Worm (Caenorhabditis elegans) whole organism, L1 larva: ENCODE results near the gene F56D6.20.

Source experiments
- C16A3.4 ChIP-seq: fragments of 150-350 bp; optimal IDR thresholded peaks from 2 replicates; lab custom pipeline; 2014; ENCODE audit warnings: missing biosample characterization, missing genetic modification characterization
- C34B4.2 ChIP-seq: sonication (generic microtip); optimal IDR thresholded peaks from 2 replicates; lab custom pipeline; 2017; ENCODE audit warnings: mild to moderate bottlenecking, missing genetic modification characterization, missing compliant biosample characterization
- blmp-1 ChIP-seq: fragments of 150-350 bp; optimal IDR thresholded peaks from 2 replicates; lab custom pipeline; 2014; ENCODE audit warnings: missing biosample characterization, missing genetic modification characterization
- ceh-82 ChIP-seq, 3 experiments: fragments of 150-350 bp in 1 of 3; sonication (generic microtip) in 2 of 3; optimal IDR thresholded peaks; 2 replicates each; lab custom pipeline; 2014 to 2017; ENCODE audit warnings: missing biosample characterization in 3 of 3, missing genetic modification characterization in 3 of 3
- ces-1 ChIP-seq: fragments of 150-350 bp; optimal IDR thresholded peaks from 2 replicates; lab custom pipeline; 2014; ENCODE audit warnings: missing biosample characterization, missing genetic modification reagents, missing genetic modification characterization
- dpl-1 ChIP-seq, 3 experiments: fragments of 150-350 bp in 2 of 3; sonication (generic microtip) in 1 of 3; optimal IDR thresholded peaks; 2 replicates each; lab custom pipeline; 2014 to 2017; ENCODE audit warnings: missing biosample characterization in 3 of 3, missing genetic modification characterization in 3 of 3, missing genetic modification reagents in 3 of 3
- dsc-1 ChIP-seq: sonication (generic microtip); optimal IDR thresholded peaks from 2 replicates; lab custom pipeline; 2016; ENCODE audit warnings: mild to moderate bottlenecking, missing genetic modification characterization, missing compliant biosample characterization
- efl-1 ChIP-seq, 4 experiments: fragments of 150-350 bp; optimal IDR thresholded peaks in 3 of 4; peaks in 1 of 4; 1 replicate in 1 of 4; 2 replicates in 3 of 4; lab custom pipeline; 2014; ENCODE audit warnings: missing biosample characterization in 2 of 4, missing genetic modification characterization in 2 of 4, missing genetic modification reagents in 2 of 4
- efl-3 ChIP-seq: fragments of 200-800 bp; sonication (Bioruptor generic); optimal IDR thresholded peaks from 2 replicates; lab custom pipeline; 2018; ENCODE audit warnings: mild to moderate bottlenecking, missing genetic modification characterization, missing compliant biosample characterization
- egl-27 ChIP-seq, 2 experiments: fragments of 150-350 bp in 1 of 2; sonication (generic microtip); optimal IDR thresholded peaks; 3 replicates each; lab custom pipeline; 2017 to 2018; ENCODE audit warnings: missing biosample characterization in 2 of 2, missing genetic modification characterization in 2 of 2, missing genetic modification reagents in 2 of 2
- elt-3 ChIP-seq, 6 experiments: fragments of 150-350 bp in 1 of 6; sonication (generic microtip); optimal IDR thresholded peaks; 2 replicates each; lab custom pipeline; 2017 to 2018; ENCODE audit warnings: missing biosample characterization in 6 of 6, missing genetic modification characterization in 6 of 6, inconsistent platforms in 1 of 6
- ets-5 ChIP-seq: fragments of 200-800 bp; sonication (Bioruptor generic); IDR thresholded peaks from 2 replicates; pipeline ENCODE4 v1.3.6; 2022; ENCODE audit warnings: missing genetic modification characterization, missing compliant biosample characterization
- fkh-4 ChIP-seq: sonication (generic microtip); optimal IDR thresholded peaks from 2 replicates; lab custom pipeline; 2016; ENCODE audit warnings: missing compliant biosample characterization, missing genetic modification characterization, borderline replicate concordance
- fkh-8 ChIP-seq: sonication (generic microtip); optimal IDR thresholded peaks from 2 replicates; lab custom pipeline; 2016; ENCODE audit warnings: mild to moderate bottlenecking, missing genetic modification characterization, missing compliant biosample characterization
- fos-1 ChIP-seq: fragments of 150-350 bp; optimal IDR thresholded peaks from 2 replicates; lab custom pipeline; 2014; ENCODE audit warnings: missing biosample characterization, missing genetic modification characterization
- hlh-17 ChIP-seq: fragments of 200-800 bp; sonication (Bioruptor generic); optimal IDR thresholded peaks from 2 replicates; lab custom pipeline; 2018; ENCODE audit warnings: missing genetic modification characterization, mild to moderate bottlenecking, missing compliant biosample characterization, moderate library complexity, borderline replicate concordance
- hlh-4 ChIP-seq: sonication (generic microtip); optimal IDR thresholded peaks from 2 replicates; lab custom pipeline; 2016; ENCODE audit warnings: mild to moderate bottlenecking, missing genetic modification characterization, missing compliant biosample characterization
- irx-1 ChIP-seq: sonication (generic microtip); optimal IDR thresholded peaks from 2 replicates; lab custom pipeline; 2016; ENCODE audit warnings: missing genetic modification characterization, missing compliant biosample characterization
- jun-1 ChIP-seq: fragments of 150-350 bp; optimal IDR thresholded peaks from 2 replicates; lab custom pipeline; 2014; ENCODE audit warnings: missing biosample characterization, missing genetic modification reagents, missing genetic modification characterization
- lin-14 ChIP-seq: fragments of 200-800 bp; sonication (Bioruptor generic); optimal IDR thresholded peaks from 2 replicates; lab custom pipeline; 2018; ENCODE audit warnings: mild to moderate bottlenecking, missing genetic modification characterization, moderate library complexity, missing compliant biosample characterization
- lin-15B ChIP-seq: fragments of 150-350 bp; sonication (generic microtip); optimal IDR thresholded peaks from 3 replicates; lab custom pipeline; 2014; ENCODE audit warnings: missing biosample characterization, missing genetic modification characterization
- lin-35 ChIP-seq, 2 experiments: fragments of 150-350 bp; optimal IDR thresholded peaks; 2 replicates each; lab custom pipeline; 2014; ENCODE audit warnings: missing biosample characterization in 2 of 2, missing genetic modification characterization in 2 of 2, missing genetic modification reagents in 2 of 2
- lin-39 ChIP-seq: fragments of 150-350 bp; optimal IDR thresholded peaks from 2 replicates; lab custom pipeline; 2014; ENCODE audit warnings: missing biosample characterization, missing genetic modification reagents, missing genetic modification characterization
- lir-3 ChIP-seq: sonication (generic microtip); optimal IDR thresholded peaks from 2 replicates; lab custom pipeline; 2016; ENCODE audit warnings: mild to moderate bottlenecking, missing genetic modification characterization, moderate library complexity, missing compliant biosample characterization; ENCODE audit not compliant: poor library complexity
- lsy-2 ChIP-seq, 2 experiments: fragments of 150-350 bp; optimal IDR thresholded peaks; 2 replicates each; lab custom pipeline; 2014; ENCODE audit warnings: missing biosample characterization in 2 of 2, missing genetic modification characterization in 2 of 2
- mab-9 ChIP-seq: fragments of 200-800 bp; sonication (Bioruptor generic); IDR thresholded peaks from 2 replicates; pipeline ENCODE4 v1.3.6; 2022; ENCODE audit warnings: missing genetic modification reagents, missing genetic modification characterization, missing compliant biosample characterization
- mdl-1 ChIP-seq, 2 experiments: fragments of 150-350 bp; optimal IDR thresholded peaks; 2 replicates each; lab custom pipeline; 2014 to 2017; ENCODE audit warnings: missing biosample characterization in 2 of 2, missing genetic modification characterization in 2 of 2, inconsistent platforms in 1 of 2
- mep-1 ChIP-seq: fragments of 150-350 bp; optimal IDR thresholded peaks from 2 replicates; lab custom pipeline; 2014; ENCODE audit warnings: missing biosample characterization, missing genetic modification characterization
- nhr-11 ChIP-seq: fragments of 150-350 bp; optimal IDR thresholded peaks from 2 replicates; lab custom pipeline; 2014; ENCODE audit warnings: missing biosample characterization, missing genetic modification characterization
- nhr-20 ChIP-seq: sonication (generic microtip); optimal IDR thresholded peaks from 2 replicates; lab custom pipeline; 2016; ENCODE audit warnings: mild to moderate bottlenecking, missing genetic modification characterization, missing compliant biosample characterization
- nhr-28 ChIP-seq: fragments of 150-350 bp; optimal IDR thresholded peaks from 2 replicates; lab custom pipeline; 2014; ENCODE audit warnings: missing biosample characterization, missing genetic modification characterization
- nhr-76 ChIP-seq: sonication (generic microtip); optimal IDR thresholded peaks from 2 replicates; lab custom pipeline; 2017; ENCODE audit warnings: missing biosample characterization, missing genetic modification characterization
- nhr-85 ChIP-seq: sonication (generic microtip); peaks from one replicate; lab custom pipeline; 2016; ENCODE audit warnings: missing genetic modification characterization, inconsistent platforms, missing compliant biosample characterization
- nhr-90 ChIP-seq: sonication (generic microtip); optimal IDR thresholded peaks from 2 replicates; lab custom pipeline; 2016; ENCODE audit warnings: mild to moderate bottlenecking, missing genetic modification characterization, missing compliant biosample characterization; ENCODE audit not compliant: poor library complexity
- pax-3 ChIP-seq: fragments of 200-800 bp; sonication (Bioruptor generic); optimal IDR thresholded peaks from 2 replicates; lab custom pipeline; 2018; ENCODE audit warnings: mild to moderate bottlenecking, missing genetic modification characterization, moderate library complexity, missing compliant biosample characterization
- pqm-1 ChIP-seq: sonication (generic microtip); optimal IDR thresholded peaks from 3 replicates; lab custom pipeline; 2017; ENCODE audit warnings: missing biosample characterization, missing genetic modification characterization
- rnt-1 ChIP-seq: sonication (generic microtip); optimal IDR thresholded peaks from 2 replicates; lab custom pipeline; 2016; ENCODE audit warnings: mild to moderate bottlenecking, missing genetic modification characterization, moderate library complexity, missing compliant biosample characterization
- skn-1 ChIP-seq: fragments of 150-350 bp; optimal IDR thresholded peaks from 2 replicates; lab custom pipeline; 2014; ENCODE audit warnings: missing biosample characterization, missing genetic modification characterization
- snpc-4 ChIP-seq: fragments of 150-350 bp; optimal IDR thresholded peaks from 2 replicates; lab custom pipeline; 2014; ENCODE audit warnings: missing biosample characterization, missing genetic modification characterization
- snu-23 ChIP-seq: sonication (generic microtip); optimal IDR thresholded peaks from 2 replicates; lab custom pipeline; 2016; ENCODE audit warnings: missing genetic modification characterization, missing compliant biosample characterization
- sptf-1 ChIP-seq: fragments of 150-350 bp; optimal IDR thresholded peaks from 2 replicates; lab custom pipeline; 2014; ENCODE audit warnings: missing biosample characterization, missing genetic modification characterization
- swsn-7 ChIP-seq: sonication (generic microtip); optimal IDR thresholded peaks from 2 replicates; lab custom pipeline; 2016; ENCODE audit warnings: missing genetic modification characterization, missing compliant biosample characterization
- unc-130 ChIP-seq: fragments of 150-350 bp; optimal IDR thresholded peaks from 2 replicates; lab custom pipeline; 2017; ENCODE audit warnings: missing biosample characterization, missing genetic modification characterization, inconsistent platforms
- unc-86 ChIP-seq: sonication (generic microtip); optimal IDR thresholded peaks from 2 replicates; lab custom pipeline; 2016; ENCODE audit warnings: missing genetic modification characterization, missing compliant biosample characterization
- unc-98 ChIP-seq: fragments of 200-800 bp; sonication (Bioruptor generic); IDR thresholded peaks from 2 replicates; pipeline ENCODE4 v1.3.6; 2022; ENCODE audit warnings: missing genetic modification characterization, missing compliant biosample characterization
- xbp-1 ChIP-seq: sonication (generic microtip); optimal IDR thresholded peaks from 2 replicates; lab custom pipeline; 2016; ENCODE audit warnings: missing genetic modification characterization, missing compliant biosample characterization
- zag-1 ChIP-seq: fragments of 150-350 bp; optimal IDR thresholded peaks from 2 replicates; lab custom pipeline; 2014; ENCODE audit warnings: missing biosample characterization, missing genetic modification characterization

F56D6.20 gene

DNA sequence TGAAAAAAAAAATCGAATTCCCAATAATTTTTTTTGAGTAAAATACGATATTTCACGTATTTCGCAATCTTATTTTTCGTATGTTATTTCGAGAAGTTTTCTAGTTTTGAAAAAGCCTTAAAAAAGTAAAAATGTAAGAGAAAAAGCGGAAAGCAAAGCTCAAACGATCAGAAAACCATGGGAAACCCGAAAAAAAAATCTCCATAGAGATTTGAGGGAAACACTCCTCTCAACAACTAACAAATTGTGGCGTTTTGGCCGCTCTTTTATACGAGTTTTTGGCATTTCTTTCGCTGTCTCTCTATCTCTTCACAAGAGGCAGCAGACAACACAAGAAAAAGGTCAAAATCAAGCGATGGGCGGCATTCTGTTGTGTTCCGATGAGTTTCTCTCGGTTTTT is 38.3 kb upstream of the F56D6.20 start (continued):
- TF ChIP-seq rnt-1 (tag; lab: Kevin White, UChicago) (peak; percentile 14), nhr-20 (peak; percentile 41), C34B4.2 (no peak), ces-1 (GFP tag; lab: Kevin White, UChicago) (no peak), nhr-28 (tag; lab: Kevin White, UChicago) (no peak), mdl-1 (tag; optimal IDR thresholded peaks at IDR 0.05; lab: Kevin White, UChicago) (no peak), unc-86 (no peak), sptf-1 (tag; lab: Kevin White, UChicago) (no peak), pqm-1 (tag; lab: Kevin White, UChicago) (no peak), snpc-4 (tag; lab: Kevin White, UChicago) (no peak), fos-1 (no peak), dpl-1 (GFP tag; optimal IDR thresholded peaks at IDR 0.05; lab: Kevin White, UChicago) (peak; percentile 2 to 17 (median 15)), nhr-85 (tag; lab: Kevin White, UChicago) (peak; percentile 56), fkh-8 (tag; lab: Kevin White, UChicago) (peak; percentile 60), blmp-1 (tag; lab: Kevin White, UChicago) (peak; percentile 31), mep-1 (peak; percentile 38), swsn-7 (tag; lab: Kevin White, UChicago) (peak; percentile 10), irx-1 (tag; lab: Kevin White, UChicago) (no peak), egl-27 (tag; optimal IDR thresholded peaks at IDR 0.05; lab: Kevin White, UChicago) (no peak)

DNA sequence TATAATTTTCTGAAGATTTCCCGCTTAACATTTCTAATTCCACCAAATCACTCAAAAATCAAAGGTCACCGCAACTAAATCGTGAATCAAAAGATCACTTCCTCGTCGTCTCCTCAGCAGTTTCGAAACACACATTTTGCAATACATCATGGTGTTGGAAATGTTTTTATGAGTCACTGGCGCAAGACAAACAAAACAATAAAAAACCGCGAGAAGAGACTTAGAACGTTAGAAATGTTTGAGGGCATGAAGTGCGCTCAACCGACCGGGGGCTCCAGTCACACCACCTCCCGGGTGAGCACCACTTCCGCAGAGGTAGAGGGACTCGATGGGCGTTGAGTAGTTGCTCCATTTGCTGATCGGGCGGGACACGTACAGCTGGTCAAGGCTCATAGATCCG is 37.4 kb upstream of the F56D6.20 start:
- no peak for TF ChIP-seq egl-27 (tag; optimal IDR thresholded peaks at IDR 0.05; lab: Kevin White, UChicago)
- TF ChIP-seq mab-9 (GFP tag; lab: Robert Waterston, UW), result 0 out of 2 replicates have a peak, but pooled peaks have one; percentile 26
- TF ChIP-seq xbp-1, result no peak
- no peak for TF ChIP-seq nhr-76
- TF ChIP-seq snu-23 (GFP tag; lab: Kevin White, UChicago), result no peak
- TF ChIP-seq skn-1 (tag; lab: Kevin White, UChicago), result peak; percentile 21
- TF ChIP-seq lin-15B (tag; lab: Kevin White, UChicago), result no peak
- TF ChIP-seq unc-86, result no peak
- no peak for TF ChIP-seq zag-1
- peak in 2 of 3 experiments; percentile 15 to 42 for TF ChIP-seq ceh-82 (tag; optimal IDR thresholded peaks at IDR 0.05; lab: Kevin White, UChicago)
- no peak for TF ChIP-seq lir-3 (tag; lab: Kevin White, UChicago)
- TF ChIP-seq mdl-1 (tag; optimal IDR thresholded peaks at IDR 0.05; lab: Kevin White, UChicago), result peak in 1 of 2 experiments; percentile 39
- no peak for TF ChIP-seq pax-3
- peak in 1 of 2 experiments; percentile 38 for TF ChIP-seq lsy-2 (tag; optimal IDR thresholded peaks at IDR 0.05; lab: Kevin White, UChicago)
- peak in 5 of 6 experiments; percentile 9 to 57 (median 22) for TF ChIP-seq elt-3 (tag; optimal IDR thresholded peaks at IDR 0.05; lab: Kevin White, UChicago)
- peak; percentile 14 for TF ChIP-seq blmp-1 (tag; lab: Kevin White, UChicago)
- no peak for TF ChIP-seq ets-5 (GFP tag; lab: Robert Waterston, UW)
- TF ChIP-seq fos-1, result peak; percentile 74
- peak; percentile 30 to 33 for TF ChIP-seq efl-1 (optimal IDR thresholded peaks at IDR 0.05; lab: Kevin White, UChicago)
- peak; percentile 15 to 79 for TF ChIP-seq efl-1 (GFP tag; optimal IDR thresholded peaks at IDR 0.05 in 1 of 2; lab: Kevin White, UChicago)
- TF ChIP-seq hlh-4 (tag; lab: Kevin White, UChicago), result no peak
- peak in 2 of 3 experiments; percentile 15 to 25 for TF ChIP-seq dpl-1 (GFP tag; optimal IDR thresholded peaks at IDR 0.05; lab: Kevin White, UChicago)
- no peak for TF ChIP-seq efl-3 (GFP tag; lab: Kevin White, UChicago)
- TF ChIP-seq fkh-4 (tag; lab: Kevin White, UChicago), result no peak
- peak; percentile 29 for TF ChIP-seq C16A3.4 (tag; lab: Kevin White, UChicago)
- TF ChIP-seq nhr-85 (tag; lab: Kevin White, UChicago), result peak; percentile 76
- TF ChIP-seq hlh-17 (GFP tag; lab: Kevin White, UChicago), result no peak
- peak; percentile 5 to 16 for TF ChIP-seq lin-35 (GFP tag; optimal IDR thresholded peaks at IDR 0.05; lab: Kevin White, UChicago)
- TF ChIP-seq nhr-90 (tag; lab: Kevin White, UChicago), result no peak
- 0 out of 2 replicates have a peak, but pooled peaks have one; percentile 15 for TF ChIP-seq unc-98 (GFP tag; lab: Robert Waterston, UW)
- peak; percentile 70 for TF ChIP-seq jun-1
- TF ChIP-seq snpc-4 (tag; lab: Kevin White, UChicago), result no peak
- no peak for TF ChIP-seq unc-130 (tag; lab: Kevin White, UChicago)
- peak; percentile 41 for TF ChIP-seq dsc-1
- peak; percentile 39 for TF ChIP-seq rnt-1 (tag; lab: Kevin White, UChicago)
- no peak for TF ChIP-seq pqm-1 (tag; lab: Kevin White, UChicago)
- TF ChIP-seq lin-39 (tag; lab: Kevin White, UChicago), result no peak
- peak; percentile 9 for TF ChIP-seq mep-1
- no peak for TF ChIP-seq nhr-11 (tag; lab: Kevin White, UChicago)
- TF ChIP-seq lin-14 (GFP tag; lab: Kevin White, UChicago), result peak; percentile 79
